Fruit fly (Drosophila melanogaster) whole organism, wandering third instar larva: ENCODE results near the gene BtbVII.

Experiments used
- CG9705 ChIP-seq: fragments of 200-800 bp; sonication (Bioruptor generic); optimal IDR thresholded peaks from 2 replicates; lab custom pipeline; 2018; ENCODE audit warnings: missing biosample characterization, mild to moderate bottlenecking, missing genetic modification characterization
- br ChIP-seq: fragments of 200-800 bp; sonication (Bioruptor generic); optimal IDR thresholded peaks from 2 replicates; lab custom pipeline; 2016; ENCODE audit warnings: missing biosample characterization, missing genetic modification characterization
- ey ChIP-seq: fragments of 200-800 bp; sonication (Bioruptor generic); optimal IDR thresholded peaks from 2 replicates; lab custom pipeline; 2016; ENCODE audit warnings: missing biosample characterization, missing genetic modification characterization
- h ChIP-seq: fragments of 200-800 bp; sonication (Bioruptor generic); optimal IDR thresholded peaks from 3 replicates; lab custom pipeline; 2016; ENCODE audit warnings: missing biosample characterization, mild to moderate bottlenecking, missing genetic modification characterization
- pan ChIP-seq: fragments of >200 bp; optimal IDR thresholded peaks from 2 replicates; lab custom pipeline; 2017
- psq ChIP-seq: fragments of 200-800 bp; sonication (Bioruptor generic); optimal IDR thresholded peaks from 3 replicates; lab custom pipeline; 2017; ENCODE audit warnings: missing biosample characterization, mild to moderate bottlenecking, missing genetic modification characterization, moderate library complexity
- tai ChIP-seq: sonication (Bioruptor generic); optimal IDR thresholded peaks from 2 replicates; lab custom pipeline; 2016; ENCODE audit warnings: missing biosample characterization, missing genetic modification characterization

- TF ChIP-seq h (GFP tag; lab: Kevin White, UChicago): no peak
- no peak for TF ChIP-seq CG9705 (GFP tag; lab: Kevin White, UChicago)
- TF ChIP-seq psq: no peak
- no peak for TF ChIP-seq br
- no peak for TF ChIP-seq tai (GFP tag; lab: Kevin White, UChicago)
- TF ChIP-seq pan (lab: Kevin White, UChicago): no peak
- TF ChIP-seq ey (GFP tag; lab: Kevin White, UChicago): no peak
Measured at dm6 chr3L:3204348-3204747, 55.9 kb downstream of the BtbVII start, which contains the start of gene CG33159.
